Worm (Caenorhabditis elegans): ENCODE data around the gene clp-1.

The clp-1 gene

DNA sequence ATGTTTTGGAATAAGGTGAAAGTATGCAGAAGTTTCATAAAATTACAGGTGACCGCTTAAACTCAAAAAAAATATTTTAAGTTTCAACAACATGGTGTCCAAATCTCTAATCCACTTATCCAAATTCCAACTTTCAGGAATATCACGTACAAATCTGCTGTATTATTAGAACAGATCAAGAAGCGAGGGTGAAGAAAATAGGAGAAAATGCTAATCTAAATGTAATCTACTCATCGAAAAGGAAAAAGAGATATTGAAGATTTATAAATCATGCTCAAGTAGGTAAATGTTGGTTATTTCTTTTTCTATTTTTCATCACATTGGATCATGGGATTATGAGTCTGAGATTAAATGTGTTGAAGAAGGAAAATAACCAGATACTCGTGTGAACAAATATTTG lies 21.8 kb downstream of the clp-1 start:
- TF ChIP-seq nhr-237 (tag; optimal IDR thresholded peaks at IDR 0.05) (no peak), nhr-48 (tag; optimal IDR thresholded peaks at IDR 0.05) (no peak), aha-1 (tag) (peak; percentile 67), php-3 (GFP tag; IDR thresholded peaks at IDR 0.05) (no peak)

DNA sequence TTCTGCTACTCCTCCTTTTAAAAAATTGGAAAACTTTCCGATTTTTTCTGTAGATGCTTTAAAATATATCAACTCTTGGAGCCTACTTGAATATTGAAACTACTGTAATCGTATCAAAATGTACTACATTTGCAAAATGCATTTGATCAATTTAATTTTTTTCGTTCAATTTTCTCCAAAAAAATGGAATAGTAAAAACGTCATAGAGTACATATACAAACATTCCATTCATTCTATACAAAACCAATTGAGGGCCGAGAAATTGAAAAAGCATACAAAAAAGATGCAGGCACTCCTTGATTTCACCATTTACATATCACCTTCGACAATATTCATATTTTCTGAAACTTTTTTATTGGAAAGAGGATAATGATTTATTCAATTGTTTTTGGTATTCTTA lies 24.3 kb downstream of the clp-1 start, which contains the start of gene C06G4.6:
C06G4.6 (plus strand) TSS at position 301 of the 400 bp plus-strand sequence.
- TF ChIP-seq hif-1 (tag; optimal IDR thresholded peaks at IDR 0.05) (no peak), zip-11 (GFP tag; IDR thresholded peaks at IDR 0.05) (no peak), set-16 (GFP tag; IDR thresholded peaks at IDR 0.05) (no peak), madf-5 (GFP tag; IDR thresholded peaks at IDR 0.05) (no peak), aha-1 (tag) (peak; percentile 29)

ce11 chrIII:8009769-8010168 lies 30.0 kb downstream of the clp-1 start, which contains the start of gene cit-1.1:
Gene cit-1.1, minus strand, starts transcription at chrIII:8009821.
- TF ChIP-seq lin-38 (GFP tag; IDR thresholded peaks at IDR 0.05) (peak; percentile 81), dpl-1 (GFP tag; optimal IDR thresholded peaks at IDR 0.05) (peak; percentile 37), pha-4 (GFP tag; IDR thresholded peaks at IDR 0.05) (no peak), pha-4 (tag; optimal IDR thresholded peaks at IDR 0.05) (no peak), aha-1 (tag) (peak; percentile 92), lsy-2 (tag; optimal IDR thresholded peaks at IDR 0.05) (peak in 1 of 2 experiments; percentile 35)

DNA sequence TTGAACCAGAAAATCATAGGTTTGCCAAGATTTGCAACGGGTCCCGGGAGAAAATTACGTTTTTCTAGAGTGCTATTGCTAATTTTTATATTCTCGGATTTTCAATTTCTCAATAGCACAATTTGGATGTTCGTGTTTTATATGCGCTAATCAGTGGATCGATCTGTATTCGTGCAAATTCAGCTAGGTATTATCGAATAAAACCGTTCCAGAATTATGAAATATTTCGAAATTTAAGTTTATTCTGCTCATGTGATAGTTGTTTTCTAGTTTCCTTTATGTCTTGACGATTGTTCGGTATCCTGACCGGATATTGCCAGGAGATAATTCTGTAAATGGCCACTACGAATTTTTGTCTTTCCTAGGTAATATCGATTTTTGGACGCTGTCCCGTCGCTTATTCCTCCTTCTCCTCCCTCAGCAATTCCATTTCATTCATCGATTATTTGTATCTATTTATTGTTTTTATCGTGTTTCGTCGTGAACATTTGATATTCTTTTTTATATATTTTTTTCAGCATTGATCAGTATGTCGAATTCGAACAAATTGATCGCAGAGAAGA lies 30.6 kb downstream of the clp-1 start, which contains the start of gene cit-1.2:
cit-1.2 (plus strand) TSS at position 513 of the 563 bp plus-strand sequence.
- TF ChIP-seq zip-2 (tag; optimal IDR thresholded peaks at IDR 0.05) (peak; percentile 51), hmg-1.1 (GFP tag; IDR thresholded peaks at IDR 0.05) (no peak)

DNA sequence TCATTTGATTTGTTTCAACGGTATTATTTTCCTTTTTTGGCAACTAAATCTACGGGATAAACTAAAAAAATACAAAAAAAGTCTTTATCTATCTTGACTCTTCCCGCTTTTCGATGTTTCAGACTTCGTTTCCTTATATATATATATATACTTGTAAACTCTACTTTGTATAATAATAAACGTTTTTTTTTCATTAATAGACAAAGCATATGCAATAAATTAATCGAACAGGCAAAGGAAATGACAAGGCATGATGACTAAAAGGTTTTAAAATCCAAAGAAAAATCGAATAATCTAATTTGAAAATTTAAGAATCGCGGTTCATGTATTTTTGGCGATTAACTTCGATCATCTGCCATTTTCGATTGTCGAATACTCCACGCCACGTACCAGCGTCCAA lies 33.8 kb downstream of the clp-1 start:
- TF ChIP-seq nhr-11 (tag; optimal IDR thresholded peaks at IDR 0.05), result no peak
- no peak for TF ChIP-seq lsy-2 (tag; optimal IDR thresholded peaks at IDR 0.05)
- TF ChIP-seq lin-15B (tag; optimal IDR thresholded peaks at IDR 0.05), result no peak
- no peak for TF ChIP-seq zip-11 (GFP tag; IDR thresholded peaks at IDR 0.05)
- TF ChIP-seq lir-3 (tag; optimal IDR thresholded peaks at IDR 0.05), result no peak
- TF ChIP-seq T26A8.4 (GFP tag; IDR thresholded peaks at IDR 0.05), result no peak
- TF ChIP-seq ztf-11 (tag; optimal IDR thresholded peaks at IDR 0.05), result no peak
- TF ChIP-seq nhr-48 (tag; optimal IDR thresholded peaks at IDR 0.05), result no peak
- no peak for TF ChIP-seq zip-2 (tag; optimal IDR thresholded peaks at IDR 0.05)
- TF ChIP-seq lin-29 (GFP tag; IDR thresholded peaks at IDR 0.05), result no peak
- no peak for TF ChIP-seq mxl-3 (GFP tag; optimal IDR thresholded peaks at IDR 0.05)
- no peak for TF ChIP-seq unc-130 (GFP tag; optimal IDR thresholded peaks at IDR 0.05)
- TF ChIP-seq R02D3.7 (tag; optimal IDR thresholded peaks at IDR 0.05), result no peak
- no peak for TF ChIP-seq dmd-8 (GFP tag; IDR thresholded peaks at IDR 0.05)
- no peak for TF ChIP-seq hlh-30 (tag; optimal IDR thresholded peaks at IDR 0.05; ENCODE audit: insufficient read depth)
- TF ChIP-seq egl-27 (tag; optimal IDR thresholded peaks at IDR 0.05), result no peak

- TF ChIP-seq dmd-8 (GFP tag; IDR thresholded peaks at IDR 0.05) (no peak), aha-1 (tag) (peak; percentile 42), F26F4.8 (GFP tag; conservative IDR thresholded peaks at IDR 0.05) (no peak), nhr-6 (tag; optimal IDR thresholded peaks at IDR 0.05) (no peak), daf-12 (tag; optimal IDR thresholded peaks at IDR 0.05) (no peak), skn-1 (tag; optimal IDR thresholded peaks at IDR 0.05) (no peak), daf-8 (GFP tag; IDR thresholded peaks at IDR 0.05) (no peak), zip-2 (tag; optimal IDR thresholded peaks at IDR 0.05) (no peak), set-16 (GFP tag; IDR thresholded peaks at IDR 0.05) (no peak)
Measured at ce11 chrIII:8016438-8016837, 36.7 kb downstream of the clp-1 start, which contains the start of gene F44B9.5. Gene F44B9.5, minus strand, starts transcription at chrIII:8016538.
